Worm (Caenorhabditis elegans) whole organism, young adult: ENCODE data around the gene C36A4.10.

ENCODE experiments used
- B0035.1 ChIP-seq: sonication (generic microtip); optimal IDR thresholded peaks from 2 replicates; lab custom pipeline; 2016; ENCODE audit warnings: missing genetic modification characterization, mild to moderate bottlenecking, missing compliant biosample characterization, missing genotype, missing genetic modification reagents
- C06A6.2 ChIP-seq: fragments of 200-800 bp; sonication (Bioruptor generic); conservative IDR thresholded peaks from 2 replicates; pipeline ENCODE4 v1.3.6; 2022; ENCODE audit warnings: missing genetic modification characterization, missing compliant biosample characterization
- D2030.7 ChIP-seq: fragments of 200-800 bp; sonication (Bioruptor generic); IDR thresholded peaks from 2 replicates; pipeline ENCODE4 v1.3.6; 2022; ENCODE audit warnings: missing genetic modification reagents, missing genetic modification characterization, missing compliant biosample characterization
- F22D6.2 ChIP-seq: sonication (generic microtip); optimal IDR thresholded peaks from 2 replicates; lab custom pipeline; 2016; ENCODE audit warnings: mild to moderate bottlenecking, missing genetic modification characterization, missing compliant biosample characterization
- K11D2.4 ChIP-seq: fragments of 200-800 bp; sonication (Bioruptor generic); IDR thresholded peaks from 2 replicates; pipeline ENCODE4 v1.3.6; 2022; ENCODE audit warnings: missing genetic modification reagents, missing genetic modification characterization, missing compliant biosample characterization
- K12H6.12 ChIP-seq: fragments of 200-800 bp; sonication (Bioruptor generic); optimal IDR thresholded peaks from 2 replicates; lab custom pipeline; 2018; ENCODE audit warnings: mild to moderate bottlenecking, missing genetic modification characterization, missing compliant biosample characterization
- T07F8.4 ChIP-seq: sonication (generic microtip); optimal IDR thresholded peaks from 2 replicates; lab custom pipeline; 2016; ENCODE audit warnings: mild to moderate bottlenecking, missing genetic modification characterization, moderate library complexity, missing compliant biosample characterization
- Y53G8AR.9 ChIP-seq: fragments of 200-800 bp; sonication (Bioruptor generic); conservative IDR thresholded peaks from 2 replicates; pipeline ENCODE4 v1.3.6; 2022; ENCODE audit warnings: missing genetic modification reagents, missing genetic modification characterization, missing compliant biosample characterization
- atf-7 ChIP-seq: sonication (generic microtip); optimal IDR thresholded peaks from 2 replicates; lab custom pipeline; 2017; ENCODE audit warnings: mild to moderate bottlenecking, missing genetic modification characterization, missing compliant biosample characterization
- athp-1 ChIP-seq: sonication (generic microtip); optimal IDR thresholded peaks from 2 replicates; lab custom pipeline; 2017; ENCODE audit warnings: mild to moderate bottlenecking, missing genetic modification characterization, missing compliant biosample characterization
- attf-5 ChIP-seq: fragments of 200-800 bp; sonication (Bioruptor generic); optimal IDR thresholded peaks from 2 replicates; lab custom pipeline; 2018; ENCODE audit warnings: mild to moderate bottlenecking, missing genetic modification characterization, missing compliant biosample characterization
- cebp-1 ChIP-seq, 2 experiments: fragments of 200-800 bp in 1 of 2; sonication (Bioruptor generic) in 1 of 2; sonication (generic microtip) in 1 of 2; IDR thresholded peaks in 1 of 2; optimal IDR thresholded peaks in 1 of 2; 2 replicates each; pipeline versions ENCODE4 v1.3.6 to Lab custom; 2017 to 2022; ENCODE audit warnings: missing compliant biosample characterization in 2 of 2, missing genetic modification characterization in 2 of 2, mild to moderate bottlenecking in 1 of 2, missing genetic modification reagents in 1 of 2, moderate library complexity in 1 of 2
- cebp-2 ChIP-seq: fragments of 200-800 bp; sonication (Bioruptor generic); IDR thresholded peaks from 2 replicates; pipeline ENCODE4 v1.3.6; 2022; ENCODE audit warnings: missing genetic modification characterization, missing compliant biosample characterization
- ceh-40 ChIP-seq: fragments of 200-800 bp; sonication (Bioruptor generic); IDR thresholded peaks from 2 replicates; pipeline ENCODE4 v1.3.6; 2022; ENCODE audit warnings: missing genetic modification characterization, missing compliant biosample characterization
- ceh-79 ChIP-seq: sonication (generic microtip); optimal IDR thresholded peaks from 2 replicates; lab custom pipeline; 2017; ENCODE audit warnings: mild to moderate bottlenecking, missing genetic modification characterization, missing compliant biosample characterization
- chd-7 ChIP-seq: sonication (generic microtip); optimal IDR thresholded peaks from 2 replicates; lab custom pipeline; 2016; ENCODE audit warnings: mild to moderate bottlenecking, missing genetic modification characterization, moderate library complexity, missing compliant biosample characterization
- dpff-1 ChIP-seq: sonication (generic microtip); optimal IDR thresholded peaks from 2 replicates; lab custom pipeline; 2017; ENCODE audit warnings: mild to moderate bottlenecking, missing genetic modification characterization, missing compliant biosample characterization
- ekl-4 ChIP-seq: fragments of 200-800 bp; sonication (Bioruptor generic); IDR thresholded peaks from 2 replicates; pipeline ENCODE4 v1.3.6; 2022; ENCODE audit warnings: missing genetic modification reagents, missing genetic modification characterization, missing compliant biosample characterization
- ets-4 ChIP-seq: fragments of 200-800 bp; sonication (Bioruptor generic); optimal IDR thresholded peaks from 2 replicates; lab custom pipeline; 2018; ENCODE audit warnings: mild to moderate bottlenecking, missing genetic modification characterization, missing compliant biosample characterization
- hmg-1.2 ChIP-seq: fragments of 200-800 bp; sonication (Bioruptor generic); IDR thresholded peaks from 2 replicates; pipeline ENCODE4 v1.3.6; 2022; ENCODE audit warnings: missing genetic modification reagents, missing genetic modification characterization, missing compliant biosample characterization
- hsf-1 ChIP-seq: fragments of 200-800 bp; sonication (Bioruptor generic); IDR thresholded peaks from 2 replicates; pipeline ENCODE4 v1.3.6; 2022; ENCODE audit warnings: missing genetic modification reagents, missing genetic modification characterization, missing compliant biosample characterization
- lag-1 ChIP-seq: fragments of 200-800 bp; sonication (Bioruptor generic); IDR thresholded peaks from 2 replicates; pipeline ENCODE4 v1.3.6; 2022; ENCODE audit warnings: missing genetic modification reagents, missing genetic modification characterization, missing compliant biosample characterization
- lin-35 ChIP-seq, 3 experiments: fragments of 150-350 bp in 2 of 3; sonication (generic microtip) in 1 of 3; optimal IDR thresholded peaks; 2 replicates each; lab custom pipeline; 2014 to 2018; ENCODE audit warnings: missing biosample characterization in 3 of 3, missing genetic modification characterization in 3 of 3, missing genetic modification reagents in 3 of 3
- lin-40 ChIP-seq: sonication (generic microtip); optimal IDR thresholded peaks from 2 replicates; lab custom pipeline; 2016; ENCODE audit warnings: missing genetic modification characterization, mild to moderate bottlenecking, missing compliant biosample characterization, missing genotype, missing genetic modification reagents
- mcd-1 ChIP-seq: fragments of 200-800 bp; sonication (Bioruptor generic); IDR thresholded peaks from 2 replicates; pipeline ENCODE4 v1.3.6; 2022; ENCODE audit warnings: missing genetic modification reagents, missing genetic modification characterization, missing compliant biosample characterization
- nfyb-1 ChIP-seq: fragments of 200-800 bp; sonication (Bioruptor generic); IDR thresholded peaks from 2 replicates; pipeline ENCODE4 v1.3.6; 2022; ENCODE audit warnings: missing genetic modification reagents, missing genetic modification characterization, missing compliant biosample characterization
- pha-4 ChIP-seq: fragments of 150-350 bp; sonication (generic microtip); optimal IDR thresholded peaks from 2 replicates; lab custom pipeline; 2014; ENCODE audit warnings: missing biosample characterization, missing genetic modification reagents, missing genetic modification characterization
- rcor-1 ChIP-seq: fragments of 200-800 bp; sonication (Bioruptor generic); IDR thresholded peaks from 2 replicates; pipeline ENCODE4 v1.3.6; 2022; ENCODE audit warnings: missing genetic modification reagents, missing genetic modification characterization, missing compliant biosample characterization
- snpc-3.4 ChIP-seq: sonication (generic microtip); optimal IDR thresholded peaks from 2 replicates; lab custom pipeline; 2017; ENCODE audit warnings: missing genetic modification characterization, mild to moderate bottlenecking, missing compliant biosample characterization, antibody characterized with exemption, moderate library complexity, missing genotype, missing genetic modification reagents
- snpc-4 ChIP-seq, 5 experiments: fragments of 150-350 bp in 1 of 5; sonication (generic microtip) in 4 of 5; optimal IDR thresholded peaks; 2 replicates each; lab custom pipeline; 2014 to 2018; ENCODE audit warnings: missing genetic modification characterization in 5 of 5, missing biosample characterization in 3 of 5, antibody characterized with exemption in 2 of 5, mild to moderate bottlenecking in 2 of 5, missing compliant biosample characterization in 2 of 5, missing genotype in 2 of 5, moderate library complexity in 2 of 5, missing genetic modification reagents in 1 of 5
- somi-1 ChIP-seq: fragments of 200-800 bp; sonication (Bioruptor generic); optimal IDR thresholded peaks from 2 replicates; lab custom pipeline; 2018; ENCODE audit warnings: mild to moderate bottlenecking, missing genetic modification characterization, missing compliant biosample characterization
- unc-130 ChIP-seq: sonication (generic microtip); optimal IDR thresholded peaks from 2 replicates; lab custom pipeline; 2016; ENCODE audit warnings: missing genetic modification reagents, missing genetic modification characterization, missing compliant biosample characterization
- zfh-2 ChIP-seq: fragments of 200-800 bp; sonication (Bioruptor generic); conservative IDR thresholded peaks from 2 replicates; pipeline ENCODE4 v1.3.6; 2022; ENCODE audit warnings: missing genetic modification reagents, missing genetic modification characterization, missing compliant biosample characterization
- ztf-6 ChIP-seq: fragments of 200-800 bp; sonication (Bioruptor generic); IDR thresholded peaks from 2 replicates; pipeline ENCODE4 v1.3.6; 2022; ENCODE audit warnings: missing genetic modification reagents, missing genetic modification characterization, missing compliant biosample characterization

Gene C36A4.10

DNA sequence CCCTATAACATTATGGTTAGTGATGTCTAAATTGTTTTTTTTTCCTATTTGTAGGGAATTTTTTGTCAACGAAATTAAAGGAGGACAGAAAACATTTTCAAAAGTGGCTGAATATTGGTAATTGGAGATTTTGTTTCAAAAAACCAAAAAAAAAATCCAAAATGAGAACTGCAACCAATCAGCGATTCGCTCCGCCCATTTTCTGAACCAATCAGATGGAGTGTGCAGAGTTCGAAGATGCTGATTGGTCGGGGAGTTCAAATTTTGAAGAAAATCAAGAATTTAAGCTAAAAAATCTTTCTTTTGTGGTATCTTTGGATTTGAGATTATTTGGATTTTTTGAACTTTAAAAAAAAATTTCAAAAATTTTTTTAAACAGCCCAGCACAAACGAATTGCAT lies 32.9 kb downstream of the C36A4.10 start:
- TF ChIP-seq T07F8.4 (tag; lab: Kevin White, UChicago) (no peak), F22D6.2 (tag; lab: Kevin White, UChicago) (no peak), nfyb-1 (peak; percentile 93)
- TF ChIP-seq, all 124 proteins: peak for 1

- TF ChIP-seq lin-40 (tag; lab: Kevin White, UChicago) (no peak), lin-35 (GFP tag; optimal IDR thresholded peaks at IDR 0.05; lab: Kevin White, UChicago) (peak in 1 of 3 experiments; percentile 23), D2030.7 (GFP tag; lab: Robert Waterston, UW) (no peak), C06A6.2 (GFP tag; lab: Robert Waterston, UW) (peak; percentile 24; the same call in 1 of the 2 replicates), K12H6.12 (tag; lab: Kevin White, UChicago) (peak; percentile 32), cebp-2 (GFP tag; lab: Robert Waterston, UW) (no peak), K11D2.4 (GFP tag; lab: Robert Waterston, UW) (peak; percentile 22; the same call in 1 of the 2 replicates), unc-130 (GFP tag; lab: Kevin White, UChicago) (no peak), nfyb-1 (peak; percentile 68; the same call in 1 of the 2 replicates), ceh-79 (tag; lab: Kevin White, UChicago) (no peak), cebp-1 (GFP tag; IDR thresholded peaks at IDR 0.05; lab: Robert Waterston, UW) (0 out of 2 replicates have a peak, but pooled peaks have one; percentile 52), cebp-1 (tag; optimal IDR thresholded peaks at IDR 0.05; lab: Kevin White, UChicago) (peak; percentile 54), zfh-2 (peak; percentile 72; the same call in 1 of the 2 replicates), hsf-1 (GFP tag; lab: Robert Waterston, UW) (no peak), mcd-1 (GFP tag; lab: Robert Waterston, UW) (0 out of 2 replicates have a peak, but pooled peaks have one; percentile 12), chd-7 (peak; percentile 24), dpff-1 (tag; lab: Kevin White, UChicago) (no peak), hmg-1.2 (GFP tag; lab: Robert Waterston, UW) (peak; percentile 67), pha-4 (tag; lab: Kevin White, UChicago) (peak; percentile 35), attf-5 (GFP tag; lab: Kevin White, UChicago) (peak; percentile 18), snpc-4 (GFP tag; optimal IDR thresholded peaks at IDR 0.05; lab: Kevin White, UChicago) (no peak), snpc-4 (tag; optimal IDR thresholded peaks at IDR 0.05; lab: Kevin White, UChicago) (peak in 1 of 4 experiments; percentile 18), athp-1 (tag; lab: Kevin White, UChicago) (no peak), B0035.1 (tag; lab: Kevin White, UChicago) (no peak), ceh-40 (GFP tag; lab: Robert Waterston, UW) (no peak), snpc-3.4 (no peak), F22D6.2 (tag; lab: Kevin White, UChicago) (no peak), lag-1 (GFP tag; lab: Robert Waterston, UW) (0 out of 2 replicates have a peak, but pooled peaks have one; percentile 6), somi-1 (GFP tag; lab: Kevin White, UChicago) (no peak), rcor-1 (no peak), ets-4 (GFP tag; lab: Kevin White, UChicago) (no peak), ztf-6 (GFP tag; lab: Robert Waterston, UW) (no peak), ekl-4 (GFP tag; lab: Robert Waterston, UW) (0 out of 2 replicates have a peak, but pooled peaks have one; percentile 40), Y53G8AR.9 (0 out of 2 replicates have a peak, but pooled peaks have one; percentile 18), atf-7 (tag; lab: Kevin White, UChicago) (peak; percentile 12)
Observed at ce11 chrIII:3797180-3798026, 33.9 kb downstream of the C36A4.10 start.
